Worm (Caenorhabditis elegans): ENCODE measurements around the gene AH10.4.

The AH10.4 gene

DNA sequence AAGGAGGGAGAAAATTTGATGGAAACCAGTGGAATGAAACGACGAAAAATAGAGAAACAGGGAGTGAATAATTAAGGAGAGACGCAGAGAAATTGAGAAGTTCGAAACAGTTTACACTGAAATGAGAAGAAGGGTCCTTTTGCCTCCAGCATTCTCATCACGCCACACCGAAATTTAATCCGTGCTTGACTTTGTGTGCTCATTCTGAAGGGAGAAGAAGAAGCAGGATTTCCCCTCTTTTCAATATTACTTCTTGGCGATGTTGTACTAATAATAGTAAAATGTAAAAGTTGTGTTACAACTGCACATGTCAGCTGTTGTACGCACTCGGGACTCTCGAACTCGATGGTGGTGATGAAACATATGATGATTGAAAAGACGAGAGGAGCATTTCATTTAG is 15.9 kb upstream of the AH10.4 start:
- TF ChIP-seq pes-1 (GFP tag; IDR thresholded peaks at IDR 0.05) = no peak
- TF ChIP-seq ceh-13 (GFP tag; optimal IDR thresholded peaks at IDR 0.05) = no peak
- no peak for TF ChIP-seq hmg-4 (GFP tag; optimal IDR thresholded peaks at IDR 0.05)
- no peak for TF ChIP-seq ama-1 (optimal IDR thresholded peaks at IDR 0.05)
- TF ChIP-seq tbx-11 (GFP tag; IDR thresholded peaks at IDR 0.05) = no peak
- no peak for TF ChIP-seq hmbx-1 (tag; optimal IDR thresholded peaks at IDR 0.05)

DNA sequence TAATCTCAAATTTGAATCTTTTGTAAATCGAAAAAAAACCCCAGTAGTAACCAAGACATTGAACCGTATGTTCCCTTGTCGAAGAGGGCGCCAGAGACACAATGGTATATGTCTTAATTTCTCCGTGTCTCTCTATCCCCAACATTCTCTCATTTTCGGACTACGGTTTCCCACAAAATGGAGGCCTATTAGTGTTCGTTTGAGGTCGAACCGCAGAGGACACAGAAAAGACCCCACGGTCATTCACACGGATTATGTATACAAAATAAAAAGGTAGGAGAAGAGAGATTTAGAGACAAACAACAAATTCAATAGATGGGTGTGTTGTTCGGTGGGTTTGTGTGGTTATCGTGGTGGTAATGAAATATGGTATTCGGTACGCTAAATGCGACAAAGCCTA is 13.3 kb upstream of the AH10.4 start:
- TF ChIP-seq flt-1 (GFP tag; IDR thresholded peaks at IDR 0.05) (no peak), ceh-13 (GFP tag; optimal IDR thresholded peaks at IDR 0.05) (no peak), hnd-1 (tag; optimal IDR thresholded peaks at IDR 0.05) (no peak), ets-7 (tag; optimal IDR thresholded peaks at IDR 0.05) (no peak), aly-1 (tag; optimal IDR thresholded peaks at IDR 0.05) (no peak), ceh-36 (tag; optimal IDR thresholded peaks at IDR 0.05) (no peak), B0310.2 (tag; optimal IDR thresholded peaks at IDR 0.05) (no peak), scrt-1 (GFP tag; IDR thresholded peaks at IDR 0.05) (no peak), hmg-4 (GFP tag; optimal IDR thresholded peaks at IDR 0.05) (no peak), pes-1 (GFP tag; IDR thresholded peaks at IDR 0.05) (no peak), tbx-11 (GFP tag; IDR thresholded peaks at IDR 0.05) (no peak), tbx-37 (GFP tag; conservative IDR thresholded peaks at IDR 0.05) (no peak)

DNA sequence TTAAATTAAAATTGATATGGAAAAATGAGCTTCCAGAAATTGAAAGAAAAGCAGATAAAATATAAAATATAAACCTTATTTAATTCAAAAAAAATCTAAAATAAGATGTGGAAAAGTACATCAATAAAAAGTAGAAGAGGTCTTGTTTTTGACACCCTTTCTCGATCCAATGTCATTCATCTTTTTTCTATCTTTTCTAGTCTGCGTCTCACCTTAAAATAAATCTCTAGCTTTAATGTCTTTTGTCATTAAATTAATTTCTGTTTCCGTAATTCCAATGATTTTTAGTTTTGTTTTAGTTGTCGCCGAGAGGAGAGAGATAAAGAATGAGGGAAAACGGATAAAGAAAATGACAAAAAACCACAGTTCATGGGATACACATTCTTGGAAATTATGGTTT is 11.5 kb upstream of the AH10.4 start:
- TF ChIP-seq hmbx-1 (tag; optimal IDR thresholded peaks at IDR 0.05) (no peak), tbx-11 (GFP tag; IDR thresholded peaks at IDR 0.05) (no peak), aly-1 (tag; optimal IDR thresholded peaks at IDR 0.05) (no peak), tra-4 (tag; optimal IDR thresholded peaks at IDR 0.05) (no peak), hmg-4 (GFP tag; optimal IDR thresholded peaks at IDR 0.05) (no peak), sea-1 (GFP tag; conservative IDR thresholded peaks at IDR 0.05) (no peak), ama-1 (optimal IDR thresholded peaks at IDR 0.05) (no peak), flt-1 (GFP tag; IDR thresholded peaks at IDR 0.05) (no peak), pes-1 (GFP tag; IDR thresholded peaks at IDR 0.05) (no peak), ets-7 (tag; optimal IDR thresholded peaks at IDR 0.05) (no peak), hnd-1 (tag; optimal IDR thresholded peaks at IDR 0.05) (no peak), scrt-1 (GFP tag; IDR thresholded peaks at IDR 0.05) (no peak), B0310.2 (tag; optimal IDR thresholded peaks at IDR 0.05) (no peak), tbx-37 (GFP tag; conservative IDR thresholded peaks at IDR 0.05) (no peak), ceh-13 (GFP tag; optimal IDR thresholded peaks at IDR 0.05) (no peak), ceh-36 (tag; optimal IDR thresholded peaks at IDR 0.05) (no peak), F13C5.2 (tag; optimal IDR thresholded peaks at IDR 0.05) (no peak)

DNA sequence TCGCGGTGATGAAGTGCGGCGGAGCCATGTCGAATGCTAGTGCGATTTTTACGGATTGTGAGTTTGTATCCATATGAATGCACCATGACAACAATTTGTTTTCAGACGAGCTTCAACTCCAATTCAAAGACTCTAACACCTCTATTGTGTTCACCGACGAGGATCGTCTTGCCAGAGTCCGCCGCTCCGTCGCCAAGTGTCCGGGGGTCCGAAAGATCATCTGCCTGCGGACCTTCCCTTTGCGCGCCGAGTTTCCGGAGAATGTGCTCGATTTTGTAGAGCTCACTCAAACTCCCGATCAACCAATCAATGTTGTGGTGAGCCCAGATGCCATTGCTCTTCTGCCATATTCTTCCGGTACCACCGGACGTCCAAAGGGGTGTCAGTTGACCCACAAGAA is 9.4 kb upstream of the AH10.4 start:
- TF ChIP-seq B0310.2 (tag; optimal IDR thresholded peaks at IDR 0.05) (no peak), aly-1 (tag; optimal IDR thresholded peaks at IDR 0.05) (no peak), F13C5.2 (tag; optimal IDR thresholded peaks at IDR 0.05) (no peak), tra-4 (tag; optimal IDR thresholded peaks at IDR 0.05) (no peak), ceh-36 (tag; optimal IDR thresholded peaks at IDR 0.05) (no peak), pes-1 (GFP tag; IDR thresholded peaks at IDR 0.05) (no peak), hnd-1 (tag; optimal IDR thresholded peaks at IDR 0.05) (no peak), flt-1 (GFP tag; IDR thresholded peaks at IDR 0.05) (no peak), hmg-4 (GFP tag; optimal IDR thresholded peaks at IDR 0.05) (no peak), ceh-13 (GFP tag; optimal IDR thresholded peaks at IDR 0.05) (no peak), hmbx-1 (tag; optimal IDR thresholded peaks at IDR 0.05) (no peak), scrt-1 (GFP tag; IDR thresholded peaks at IDR 0.05) (no peak), tbx-37 (GFP tag; conservative IDR thresholded peaks at IDR 0.05) (no peak), sea-1 (GFP tag; conservative IDR thresholded peaks at IDR 0.05) (no peak), tbx-11 (GFP tag; IDR thresholded peaks at IDR 0.05) (no peak), ets-7 (tag; optimal IDR thresholded peaks at IDR 0.05) (no peak)

DNA sequence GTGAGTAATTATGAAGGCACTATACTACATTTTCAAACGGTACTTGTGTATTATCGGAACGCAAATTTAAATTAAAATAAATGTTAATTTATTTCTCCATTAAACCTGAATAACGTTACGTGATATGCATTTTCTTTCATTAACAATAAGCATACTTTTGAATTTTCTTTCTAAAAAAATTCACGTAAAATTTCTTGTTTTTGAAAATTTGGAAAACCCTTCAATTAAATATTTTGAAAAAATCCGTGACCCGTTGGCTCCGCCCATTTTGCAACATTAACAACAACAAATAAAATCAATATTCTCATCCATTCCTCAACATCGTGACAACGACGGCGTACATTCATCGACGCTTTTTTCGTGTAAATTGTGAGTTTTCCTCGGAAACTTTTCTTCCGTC is 8.5 kb upstream of the AH10.4 start, which contains the start of gene acs-10:
TSS of gene acs-10 (plus strand) at position 301 of the 400 bp plus-strand sequence.
- no peak for TF ChIP-seq ets-7 (tag; optimal IDR thresholded peaks at IDR 0.05)
- TF ChIP-seq ceh-13 (GFP tag; optimal IDR thresholded peaks at IDR 0.05) = no peak
- TF ChIP-seq scrt-1 (GFP tag; IDR thresholded peaks at IDR 0.05) = no peak
- TF ChIP-seq tbx-11 (GFP tag; IDR thresholded peaks at IDR 0.05) = no peak
- TF ChIP-seq flt-1 (GFP tag; IDR thresholded peaks at IDR 0.05) = no peak
- no peak for TF ChIP-seq hnd-1 (tag; optimal IDR thresholded peaks at IDR 0.05)
- no peak for TF ChIP-seq sea-1 (GFP tag; conservative IDR thresholded peaks at IDR 0.05)
- no peak for TF ChIP-seq pes-1 (GFP tag; IDR thresholded peaks at IDR 0.05)
- no peak for TF ChIP-seq tbx-37 (GFP tag; conservative IDR thresholded peaks at IDR 0.05)
- TF ChIP-seq hmbx-1 (tag; optimal IDR thresholded peaks at IDR 0.05) = no peak
- no peak for TF ChIP-seq aly-1 (tag; optimal IDR thresholded peaks at IDR 0.05)
- no peak for TF ChIP-seq hmg-4 (GFP tag; optimal IDR thresholded peaks at IDR 0.05)
- TF ChIP-seq tra-4 (tag; optimal IDR thresholded peaks at IDR 0.05) = no peak
- no peak for TF ChIP-seq F13C5.2 (tag; optimal IDR thresholded peaks at IDR 0.05)
- TF ChIP-seq ceh-36 (tag; optimal IDR thresholded peaks at IDR 0.05) = no peak
- no peak for TF ChIP-seq B0310.2 (tag; optimal IDR thresholded peaks at IDR 0.05)
- TF ChIP-seq ama-1 (optimal IDR thresholded peaks at IDR 0.05) = no peak

ce11 chrV:14145267-14145666 is 7.6 kb upstream of the AH10.4 start, which contains the start of gene par-1:
par-1 (minus strand) TSS chrV:14145367.
- TF ChIP-seq sea-1 (GFP tag; conservative IDR thresholded peaks at IDR 0.05) = no peak
- no peak for TF ChIP-seq pes-1 (GFP tag; IDR thresholded peaks at IDR 0.05)
- TF ChIP-seq ama-1 (optimal IDR thresholded peaks at IDR 0.05) = no peak
- TF ChIP-seq hmbx-1 (tag; optimal IDR thresholded peaks at IDR 0.05) = no peak
- no peak for TF ChIP-seq tra-4 (tag; optimal IDR thresholded peaks at IDR 0.05)
- TF ChIP-seq flt-1 (GFP tag; IDR thresholded peaks at IDR 0.05) = no peak
- TF ChIP-seq hmg-4 (GFP tag; optimal IDR thresholded peaks at IDR 0.05) = no peak
- no peak for TF ChIP-seq tbx-11 (GFP tag; IDR thresholded peaks at IDR 0.05)
- no peak for TF ChIP-seq ets-7 (tag; optimal IDR thresholded peaks at IDR 0.05)
- TF ChIP-seq aly-1 (tag; optimal IDR thresholded peaks at IDR 0.05) = no peak
- TF ChIP-seq B0310.2 (tag; optimal IDR thresholded peaks at IDR 0.05) = no peak
- TF ChIP-seq F13C5.2 (tag; optimal IDR thresholded peaks at IDR 0.05) = no peak
- TF ChIP-seq scrt-1 (GFP tag; IDR thresholded peaks at IDR 0.05) = no peak
- no peak for TF ChIP-seq hnd-1 (tag; optimal IDR thresholded peaks at IDR 0.05)
- no peak for TF ChIP-seq ceh-36 (tag; optimal IDR thresholded peaks at IDR 0.05)
- TF ChIP-seq ceh-13 (GFP tag; optimal IDR thresholded peaks at IDR 0.05) = no peak
- TF ChIP-seq tbx-37 (GFP tag; conservative IDR thresholded peaks at IDR 0.05) = no peak

ce11 chrV:14143634-14144033 is 6.0 kb upstream of the AH10.4 start:
- TF ChIP-seq tbx-11 (GFP tag; IDR thresholded peaks at IDR 0.05) (no peak), hmg-4 (GFP tag; optimal IDR thresholded peaks at IDR 0.05) (no peak), flt-1 (GFP tag; IDR thresholded peaks at IDR 0.05) (no peak), tra-4 (tag; optimal IDR thresholded peaks at IDR 0.05) (no peak), scrt-1 (GFP tag; IDR thresholded peaks at IDR 0.05) (no peak), F13C5.2 (tag; optimal IDR thresholded peaks at IDR 0.05) (no peak), ama-1 (optimal IDR thresholded peaks at IDR 0.05) (no peak), sea-1 (GFP tag; conservative IDR thresholded peaks at IDR 0.05) (no peak)

Data from whole organism, early embryonic.